Worm (Caenorhabditis elegans): ENCODE data around the gene F02C12.3.

- no peak for TF ChIP-seq tlf-1 (GFP tag; optimal IDR thresholded peaks at IDR 0.05)
- TF ChIP-seq ama-1 (optimal IDR thresholded peaks at IDR 0.05) = no peak
- TF ChIP-seq ama-1 (GFP tag; optimal IDR thresholded peaks at IDR 0.05) = no peak
- peak; percentile 75; the same call in 1 of the 2 replicates for TF ChIP-seq Y56A3A.18 (GFP tag; IDR thresholded peaks at IDR 0.05)
- TF ChIP-seq ceh-27 (GFP tag; optimal IDR thresholded peaks at IDR 0.05) = peak; percentile 57
- no peak for TF ChIP-seq pha-4 (tag; optimal IDR thresholded peaks at IDR 0.05)
- no peak for TF ChIP-seq unc-130 (GFP tag; optimal IDR thresholded peaks at IDR 0.05)
- no peak for TF ChIP-seq cebp-2 (GFP tag; IDR thresholded peaks at IDR 0.05)
- no peak for TF ChIP-seq unc-62 (GFP tag; optimal IDR thresholded peaks at IDR 0.05)
- TF ChIP-seq atf-7 (tag; optimal IDR thresholded peaks at IDR 0.05) = no peak
- peak; percentile 79 for TF ChIP-seq die-1 (tag; optimal IDR thresholded peaks at IDR 0.05)
- TF ChIP-seq mcd-1 (GFP tag; IDR thresholded peaks at IDR 0.05) = peak; percentile 65
- peak; percentile 90 for TF ChIP-seq dox-1 (GFP tag; IDR thresholded peaks at IDR 0.05)
These were observed 45.7 kb downstream of the F02C12.3 start for ce11 chrX:13442446-13442845.
